Fruit fly (Drosophila melanogaster): Measurements from ENCODE around the gene CG3823.

Gene CG3823

DNA sequence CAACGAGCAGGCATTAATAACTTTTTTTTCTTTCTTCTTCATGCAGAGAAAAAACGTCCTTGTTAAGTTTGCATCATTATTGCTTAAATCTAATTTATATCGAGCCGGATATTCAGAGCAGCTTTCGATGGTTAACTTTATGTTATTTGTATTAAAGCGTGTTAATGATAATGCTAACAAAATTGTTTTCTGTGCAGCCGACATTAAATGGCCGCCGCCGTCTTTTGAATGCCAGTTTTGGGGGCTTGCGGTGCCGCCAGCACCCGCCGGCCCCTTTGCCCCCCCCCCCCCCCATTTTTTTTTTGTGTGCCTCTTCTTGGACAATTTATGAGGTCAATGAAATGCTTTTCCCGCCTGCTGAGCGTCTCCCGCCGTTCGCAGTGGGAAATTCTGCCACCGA, 7.7 kb downstream of the CG3823 start (continued):
- TF ChIP-seq CG10147 (GFP tag; optimal IDR thresholded peaks at IDR 0.05) (peak; percentile 13), YL-1 (GFP tag; optimal IDR thresholded peaks at IDR 0.05) (no peak), CG4820 (GFP tag; optimal IDR thresholded peaks at IDR 0.05) (no peak), Mrtf (GFP tag; IDR thresholded peaks at IDR 0.05) (no peak), CG2712 (tag; optimal IDR thresholded peaks at IDR 0.05) (peak; percentile 9), sima (GFP tag; optimal IDR thresholded peaks at IDR 0.05) (no peak), emc (GFP tag; optimal IDR thresholded peaks at IDR 0.05) (no peak), Stat92E (GFP tag; optimal IDR thresholded peaks at IDR 0.05) (no peak), zf30C (GFP tag; optimal IDR thresholded peaks at IDR 0.05) (no peak), mirr (GFP tag; optimal IDR thresholded peaks at IDR 0.05) (no peak), vvl (GFP tag; IDR thresholded peaks at IDR 0.05) (no peak), CG7987 (GFP tag; optimal IDR thresholded peaks at IDR 0.05) (no peak), CG10543 (GFP tag; optimal IDR thresholded peaks at IDR 0.05) (no peak), crp (GFP tag; optimal IDR thresholded peaks at IDR 0.05) (no peak), eve (GFP tag; optimal IDR thresholded peaks at IDR 0.05) (no peak), ranshi (GFP tag; IDR thresholded peaks at IDR 0.05) (0 out of 2 replicates have a peak, but pooled peaks have one; percentile 27), run (tag; optimal IDR thresholded peaks at IDR 0.05) (no peak), Kr (GFP tag; optimal IDR thresholded peaks at IDR 0.05) (no peak), lola (GFP tag; optimal IDR thresholded peaks at IDR 0.05) (no peak), CG2120 (GFP tag; optimal IDR thresholded peaks at IDR 0.05) (peak; percentile 35), stc (GFP tag; IDR thresholded peaks at IDR 0.05) (no peak), lab (GFP tag; optimal IDR thresholded peaks at IDR 0.05) (peak; percentile 49), fd3F (GFP tag; optimal IDR thresholded peaks at IDR 0.05) (no peak), ftz-f1 (GFP tag; optimal IDR thresholded peaks at IDR 0.05) (no peak), hb (GFP tag; IDR thresholded peaks at IDR 0.05; ENCODE audit: partially characterized antibody) (no peak), Dref (GFP tag; IDR thresholded peaks at IDR 0.05) (no peak), en (GFP tag; optimal IDR thresholded peaks at IDR 0.05) (no peak), unpg (GFP tag; optimal IDR thresholded peaks at IDR 0.05) (peak; percentile 34), knrl (GFP tag; IDR thresholded peaks at IDR 0.05; ENCODE audit: partially characterized antibody) (no peak), CG17385 (GFP tag; optimal IDR thresholded peaks at IDR 0.05) (peak; percentile 9), lmd (GFP tag; IDR thresholded peaks at IDR 0.05) (peak; percentile 28; the same call in 1 of the 2 replicates), CG9932 (GFP tag; IDR thresholded peaks at IDR 0.05) (no peak), hkb (optimal IDR thresholded peaks at IDR 0.05) (no peak), hkb (GFP tag; IDR thresholded peaks at IDR 0.05) (0 out of 2 replicates have a peak, but pooled peaks have one; percentile 26), amos (GFP tag; IDR thresholded peaks at IDR 0.05; ENCODE audit: partially characterized antibody) (no peak), CG17568 (GFP tag; optimal IDR thresholded peaks at IDR 0.05) (no peak), HLH54F (GFP tag; optimal IDR thresholded peaks at IDR 0.05) (no peak), Hmr (GFP tag; optimal IDR thresholded peaks at IDR 0.05) (peak; percentile 17), dati (GFP tag; IDR thresholded peaks at IDR 0.05) (no peak), nerfin-2 (GFP tag; IDR thresholded peaks at IDR 0.05; ENCODE audit: partially characterized antibody) (no peak), CG31388 (GFP tag; optimal IDR thresholded peaks at IDR 0.05) (no peak), Sin3A (optimal IDR thresholded peaks at IDR 0.05) (no peak), hth (optimal IDR thresholded peaks at IDR 0.05) (no peak), CG11398 (GFP tag; optimal IDR thresholded peaks at IDR 0.05) (no peak), CG17829 (tag; optimal IDR thresholded peaks at IDR 0.05) (no peak), Med (GFP tag) (peak; percentile 78), twi (tag; optimal IDR thresholded peaks at IDR 0.05) (no peak), CG2678 (tag; optimal IDR thresholded peaks at IDR 0.05) (peak; percentile 36), ewg (GFP tag; optimal IDR thresholded peaks at IDR 0.05) (no peak), cad (GFP tag; optimal IDR thresholded peaks at IDR 0.05) (no peak), Lhr (GFP tag; optimal IDR thresholded peaks at IDR 0.05) (no peak)

Data from whole organism, embryonic.